Worm (Caenorhabditis elegans): ENCODE measurements around the gene ndua-7.

DNA sequence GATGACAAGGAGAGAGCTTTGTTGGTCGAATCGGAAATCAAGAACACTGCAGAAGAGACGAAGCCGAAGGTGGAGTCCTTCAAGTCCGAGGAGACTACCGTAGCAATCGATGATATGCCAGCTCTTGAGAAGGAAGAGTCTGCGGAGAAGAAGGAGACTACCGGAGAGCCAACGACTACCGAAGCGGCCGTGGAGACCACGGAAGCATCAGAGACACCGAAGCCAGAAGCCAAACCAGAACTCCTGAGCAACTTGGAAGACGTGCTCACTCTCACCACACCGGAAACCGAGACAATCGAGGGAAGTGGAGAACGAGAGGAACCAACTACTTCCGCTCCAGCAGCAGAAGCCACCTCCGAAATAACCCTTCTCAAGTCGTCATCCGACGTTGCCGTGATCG is 10.3 kb downstream of the ndua-7 start:
- no peak for TF ChIP-seq scrt-1 (GFP tag; IDR thresholded peaks at IDR 0.05)
- TF ChIP-seq ama-1 (optimal IDR thresholded peaks at IDR 0.05): no peak
- no peak for TF ChIP-seq tra-4 (tag; optimal IDR thresholded peaks at IDR 0.05)
- no peak for TF ChIP-seq ceh-36 (tag; optimal IDR thresholded peaks at IDR 0.05)
- TF ChIP-seq flt-1 (GFP tag; IDR thresholded peaks at IDR 0.05): no peak
- no peak for TF ChIP-seq ceh-13 (GFP tag; optimal IDR thresholded peaks at IDR 0.05)
- no peak for TF ChIP-seq hmg-4 (GFP tag; optimal IDR thresholded peaks at IDR 0.05)
- TF ChIP-seq tbx-37 (GFP tag; conservative IDR thresholded peaks at IDR 0.05): no peak
- no peak for TF ChIP-seq ets-7 (tag; optimal IDR thresholded peaks at IDR 0.05)
- TF ChIP-seq B0310.2 (tag; optimal IDR thresholded peaks at IDR 0.05): no peak
- TF ChIP-seq aly-1 (tag; optimal IDR thresholded peaks at IDR 0.05): no peak

Measured in whole organism, early embryonic.